Worm (Caenorhabditis elegans): ENCODE measurements around the gene nipi-4.

- TF ChIP-seq ama-1 (optimal IDR thresholded peaks at IDR 0.05) (no peak), flt-1 (GFP tag; IDR thresholded peaks at IDR 0.05) (no peak), tbx-11 (GFP tag; IDR thresholded peaks at IDR 0.05) (no peak), aly-1 (tag; optimal IDR thresholded peaks at IDR 0.05) (no peak)
Measured at ce11 chrV:7836911-7837310, 33.7 kb downstream of the nipi-4 start, which contains the start of gene txt-5.

Measured in whole organism, early embryonic.